Fruit fly (Drosophila melanogaster) whole organism, embryonic: ENCODE results near the gene CG15696.
A peak's percentile ranks its signal among the peaks of the same experiment; 100 is the strongest.

Experiments
- Atf-2 ChIP-seq: fragments of 200-800 bp; sonication (Bioruptor generic); optimal IDR thresholded peaks from 2 replicates; lab custom pipeline; 2016; ENCODE audit warnings: missing biosample characterization, missing genetic modification characterization
- Atf6 ChIP-seq: fragments of 200-800 bp; sonication (Bioruptor generic); IDR thresholded peaks from 2 replicates; pipeline ENCODE4 v1.3.6; 2022; ENCODE audit warnings: missing biosample characterization, missing genetic modification characterization
- Blimp-1 ChIP-seq: fragments of 200-800 bp; sonication (Bioruptor generic); optimal IDR thresholded peaks from 3 replicates; lab custom pipeline; 2018; ENCODE audit warnings: missing biosample characterization, missing genetic modification characterization, mild to moderate bottlenecking, moderate library complexity, missing genetic modification reagents
- CG11504 ChIP-seq: fragments of 200-800 bp; sonication (Bioruptor generic); optimal IDR thresholded peaks from 3 replicates; lab custom pipeline; 2019; ENCODE audit warnings: missing biosample characterization, mild to moderate bottlenecking, missing genetic modification characterization, moderate library complexity
- CG12299 ChIP-seq: fragments of 200-800 bp; sonication (Bioruptor generic); optimal IDR thresholded peaks from 2 replicates; lab custom pipeline; 2018; ENCODE audit warnings: missing biosample characterization, mild to moderate bottlenecking, missing genetic modification characterization
- CG14441 ChIP-seq: fragments of 200-800 bp; sonication (Bioruptor generic); IDR thresholded peaks from 2 replicates; pipeline ENCODE4 v1.3.6; 2022; ENCODE audit warnings: missing biosample characterization, missing genetic modification characterization
- CG15269 ChIP-seq: fragments of 200-800 bp; sonication (Bioruptor generic); optimal IDR thresholded peaks from 2 replicates; lab custom pipeline; 2018; ENCODE audit warnings: missing biosample characterization, mild to moderate bottlenecking, missing genetic modification characterization, moderate library complexity
- CG18476 ChIP-seq: fragments of 200-800 bp; sonication (Bioruptor generic); optimal IDR thresholded peaks from 2 replicates; lab custom pipeline; 2016; ENCODE audit warnings: missing biosample characterization, mild to moderate bottlenecking, missing genetic modification characterization
- CG2120 ChIP-seq: fragments of 200-800 bp; sonication (Bioruptor generic); optimal IDR thresholded peaks from 3 replicates; lab custom pipeline; 2016; ENCODE audit warnings: missing biosample characterization, missing genetic modification characterization
- CG2199 ChIP-seq: fragments of 200-800 bp; sonication (Bioruptor generic); IDR thresholded peaks from 3 replicates; pipeline ENCODE4 v1.3.6; 2022; ENCODE audit warnings: missing biosample characterization, missing genetic modification characterization
- CG2678 ChIP-seq: fragments of 200-800 bp; sonication (Bioruptor generic); optimal IDR thresholded peaks from 3 replicates; lab custom pipeline; 2019; ENCODE audit warnings: missing biosample characterization, mild to moderate bottlenecking, missing genetic modification characterization, moderate library complexity
- CG3163 ChIP-seq: fragments of 200-800 bp; sonication (Bioruptor generic); optimal IDR thresholded peaks from 3 replicates; lab custom pipeline; 2016; ENCODE audit warnings: missing biosample characterization, missing genetic modification characterization
- CG32532 ChIP-seq: fragments of 200-800 bp; sonication (Bioruptor generic); IDR thresholded peaks from 2 replicates; pipeline ENCODE4 v1.3.6; 2022; ENCODE audit warnings: missing biosample characterization, missing genetic modification characterization
- CG3407 ChIP-seq: fragments of 200-800 bp; sonication (Bioruptor generic); optimal IDR thresholded peaks from 2 replicates; lab custom pipeline; 2018; ENCODE audit warnings: missing biosample characterization, mild to moderate bottlenecking, missing genetic modification characterization
- D ChIP-seq, 2 experiments: fragments of 200-800 bp in 1 of 2; fragments of >200 bp in 1 of 2; sonication (Bioruptor generic) in 1 of 2; optimal IDR thresholded peaks; 2 replicates in 1 of 2; 3 replicates in 1 of 2; lab custom pipeline; 2017; ENCODE audit warnings: mild to moderate bottlenecking in 1 of 2, missing biosample characterization in 1 of 2, missing genetic modification characterization in 1 of 2, missing genetic modification reagents in 1 of 2
- Ets65A ChIP-seq: fragments of 200-800 bp; sonication (Bioruptor generic); peaks from one replicate; lab custom pipeline; 2016; ENCODE audit warnings: missing biosample characterization, missing genetic modification characterization
- Gug ChIP-seq: fragments of 200-800 bp; sonication (Bioruptor generic); IDR thresholded peaks from 4 replicates; pipeline ENCODE4 v1.3.6; 2022; ENCODE audit warnings: missing biosample characterization, missing genetic modification characterization
- Hsf ChIP-seq: fragments of 200-800 bp; sonication (Bioruptor generic); optimal IDR thresholded peaks from 3 replicates; lab custom pipeline; 2016; ENCODE audit warnings: missing biosample characterization, missing genetic modification characterization
- Lhr ChIP-seq: fragments of 200-800 bp; sonication (Bioruptor generic); optimal IDR thresholded peaks from 3 replicates; lab custom pipeline; 2017; ENCODE audit warnings: mild to moderate bottlenecking, missing biosample characterization, missing genetic modification reagents, missing genetic modification characterization
- Med ChIP-seq: fragments of 200-800 bp; sonication (Bioruptor generic); peaks from one replicate; lab custom pipeline; 2016; ENCODE audit warnings: missing biosample characterization, missing genetic modification characterization, mild to moderate bottlenecking, inconsistent platforms, moderate library complexity
- Mrtf ChIP-seq: fragments of 200-800 bp; sonication (Bioruptor generic); IDR thresholded peaks from 3 replicates; pipeline ENCODE4 v1.3.6; 2022; ENCODE audit warnings: missing biosample characterization, missing genetic modification characterization
- NC2α ChIP-seq: fragments of 200-800 bp; sonication (Bioruptor generic); optimal IDR thresholded peaks from 2 replicates; lab custom pipeline; 2016; ENCODE audit warnings: missing biosample characterization, missing genetic modification characterization
- NC2β ChIP-seq: fragments of 200-800 bp; sonication (Bioruptor generic); optimal IDR thresholded peaks from 2 replicates; lab custom pipeline; 2016; ENCODE audit warnings: missing biosample characterization, missing genetic modification characterization
- NfI ChIP-seq: fragments of 200-800 bp; sonication (Bioruptor generic); optimal IDR thresholded peaks from 3 replicates; lab custom pipeline; 2018; ENCODE audit warnings: missing biosample characterization, mild to moderate bottlenecking, missing genetic modification characterization, moderate library complexity
- PHDP ChIP-seq: fragments of 200-800 bp; sonication (Bioruptor generic); optimal IDR thresholded peaks from 3 replicates; lab custom pipeline; 2018; ENCODE audit warnings: missing biosample characterization, mild to moderate bottlenecking, missing genetic modification characterization, moderate library complexity
- Six4 ChIP-seq: fragments of 200-800 bp; sonication (Bioruptor generic); optimal IDR thresholded peaks from 2 replicates; lab custom pipeline; 2016; ENCODE audit warnings: missing biosample characterization, missing genetic modification characterization
- Sox102F ChIP-seq: fragments of 200-800 bp; sonication (Bioruptor generic); optimal IDR thresholded peaks from 2 replicates; lab custom pipeline; 2018; ENCODE audit warnings: missing biosample characterization, mild to moderate bottlenecking, missing genetic modification characterization, moderate library complexity
- Trl ChIP-seq, 3 experiments: fragments of >200 bp in 2 of 3; fragments of 200-800 bp in 1 of 3; sonication (Bioruptor generic) in 1 of 3; optimal IDR thresholded peaks; 2 replicates in 1 of 3; 3 replicates in 2 of 3; lab custom pipeline; 2016 to 2017; ENCODE audit warnings: missing biosample characterization in 1 of 3, missing genetic modification characterization in 1 of 3
- bsh ChIP-seq, 2 experiments: fragments of 200-800 bp; sonication (Bioruptor generic); optimal IDR thresholded peaks; 2 replicates each; lab custom pipeline; 2017 to 2018; ENCODE audit warnings: mild to moderate bottlenecking in 2 of 2, missing biosample characterization in 2 of 2, missing genetic modification characterization in 2 of 2, moderate library complexity in 1 of 2
- cg ChIP-seq: fragments of 200-800 bp; sonication (Bioruptor generic); optimal IDR thresholded peaks from 3 replicates; lab custom pipeline; 2019; ENCODE audit warnings: missing biosample characterization, mild to moderate bottlenecking, missing genetic modification characterization, moderate library complexity
- chif ChIP-seq, 2 experiments: fragments of 200-800 bp; sonication (Bioruptor generic); optimal IDR thresholded peaks; 3 replicates each; lab custom pipeline; 2016; ENCODE audit warnings: missing biosample characterization in 2 of 2, missing genetic modification characterization in 2 of 2
- ci ChIP-seq: fragments of 200-800 bp; sonication (Bioruptor generic); IDR thresholded peaks from 3 replicates; pipeline ENCODE4 v1.3.6; 2022; ENCODE audit warnings: missing biosample characterization, missing genetic modification characterization
- dimm ChIP-seq: fragments of 200-800 bp; sonication (Bioruptor generic); IDR thresholded peaks from 2 replicates; pipeline ENCODE4 v1.3.6; 2022; ENCODE audit warnings: missing biosample characterization, missing genetic modification characterization
- dmrt99B ChIP-seq: fragments of 200-800 bp; sonication (Bioruptor generic); optimal IDR thresholded peaks from 2 replicates; lab custom pipeline; 2018; ENCODE audit warnings: missing biosample characterization, mild to moderate bottlenecking, missing genetic modification characterization, moderate library complexity
- fd64A ChIP-seq: fragments of 200-800 bp; sonication (Bioruptor generic); optimal IDR thresholded peaks from 3 replicates; lab custom pipeline; 2018; ENCODE audit warnings: missing biosample characterization, mild to moderate bottlenecking, missing genetic modification characterization
- ftz-f1 ChIP-seq: fragments of 200-800 bp; sonication (Bioruptor generic); optimal IDR thresholded peaks from 2 replicates; lab custom pipeline; 2016; ENCODE audit warnings: missing biosample characterization, missing genetic modification characterization
- gsb-n ChIP-seq: fragments of 200-800 bp; sonication (Bioruptor generic); optimal IDR thresholded peaks from 3 replicates; lab custom pipeline; 2018; ENCODE audit warnings: missing biosample characterization, mild to moderate bottlenecking, missing genetic modification characterization
- lola ChIP-seq, 3 experiments: fragments of >200 bp in 2 of 3; fragments of 200-800 bp in 1 of 3; sonication (Bioruptor generic) in 1 of 3; optimal IDR thresholded peaks; 2 replicates each; lab custom pipeline; 2017 to 2019; ENCODE audit warnings: missing biosample characterization in 3 of 3, missing genetic modification characterization in 3 of 3, mild to moderate bottlenecking in 1 of 3, moderate library complexity in 1 of 3
- nmo ChIP-seq: fragments of 200-800 bp; sonication (Bioruptor generic); optimal IDR thresholded peaks from 2 replicates; lab custom pipeline; 2018; ENCODE audit warnings: missing biosample characterization, mild to moderate bottlenecking, missing genetic modification characterization, moderate library complexity
- pan ChIP-seq, 4 experiments: fragments of >200 bp in 3 of 4; fragments of 200-800 bp in 1 of 4; sonication (Bioruptor generic) in 1 of 4; optimal IDR thresholded peaks in 3 of 4; IDR thresholded peaks in 1 of 4; 2 replicates each; pipeline versions ENCODE4 v1.3.6 to Lab custom; 2017 to 2022; ENCODE audit warnings: missing biosample characterization in 2 of 4, missing genetic modification characterization in 2 of 4, mixed read lengths in 1 of 4
- prd ChIP-seq, 3 experiments: fragments of >200 bp in 2 of 3; fragments of 200-800 bp in 1 of 3; sonication (Bioruptor generic) in 1 of 3; optimal IDR thresholded peaks in 2 of 3; IDR thresholded peaks in 1 of 3; 2 replicates in 2 of 3; 3 replicates in 1 of 3; pipeline versions ENCODE4 v1.3.6 to Lab custom; 2017 to 2022; ENCODE audit warnings: missing biosample characterization in 1 of 3, missing genetic modification characterization in 1 of 3
- row ChIP-seq: fragments of 200-800 bp; sonication (Bioruptor generic); IDR thresholded peaks from 3 replicates; pipeline ENCODE4 v1.3.6; 2022; ENCODE audit warnings: missing biosample characterization, missing genetic modification characterization
- schlank ChIP-seq: fragments of 200-800 bp; sonication (Bioruptor generic); optimal IDR thresholded peaks from 2 replicates; lab custom pipeline; 2018; ENCODE audit warnings: missing biosample characterization, mild to moderate bottlenecking, missing genetic modification characterization
- slp2 ChIP-seq: fragments of 200-800 bp; sonication (Bioruptor generic); optimal IDR thresholded peaks from 2 replicates; lab custom pipeline; 2016; ENCODE audit warnings: missing biosample characterization, missing genetic modification characterization
- stc ChIP-seq: fragments of 200-800 bp; sonication (Bioruptor generic); IDR thresholded peaks from 2 replicates; pipeline ENCODE4 v1.3.6; 2022; ENCODE audit warnings: missing biosample characterization, missing genetic modification characterization
- tio ChIP-seq: fragments of 200-800 bp; sonication (Bioruptor generic); optimal IDR thresholded peaks from 2 replicates; lab custom pipeline; 2017; ENCODE audit warnings: missing biosample characterization, missing genetic modification characterization, inconsistent platforms
- tup ChIP-seq: fragments of 200-800 bp; sonication (Bioruptor generic); optimal IDR thresholded peaks from 2 replicates; lab custom pipeline; 2016; ENCODE audit warnings: missing biosample characterization, mild to moderate bottlenecking, missing genetic modification characterization, moderate library complexity
- z ChIP-seq: fragments of 200-800 bp; sonication (Bioruptor generic); IDR thresholded peaks from 3 replicates; pipeline ENCODE4 v1.3.6; 2022; ENCODE audit warnings: missing biosample characterization, missing genetic modification characterization

CG15696 gene

DNA sequence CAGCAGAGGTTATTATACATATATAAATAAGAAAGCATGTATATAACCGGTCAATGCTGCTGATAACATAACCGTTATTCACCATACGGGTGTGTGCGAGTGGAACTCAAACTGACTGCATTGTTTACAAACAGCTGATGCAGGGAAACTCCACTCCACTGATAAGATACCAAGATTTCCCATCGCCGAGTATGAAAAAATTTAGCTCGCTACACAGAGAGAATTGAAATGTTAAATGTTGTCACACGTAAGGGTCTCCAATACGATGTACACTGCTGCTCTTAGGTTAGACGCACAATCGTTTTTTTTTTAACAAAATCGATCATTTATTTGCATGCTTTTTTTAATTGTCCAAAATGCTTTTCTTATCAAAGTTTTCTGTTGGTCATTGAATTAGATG lies 13.2 kb upstream of the CG15696 start (continued):
- TF ChIP-seq tio (GFP tag; lab: Kevin White, UChicago) (peak; percentile 7), Ets65A (peak; percentile 10), gsb-n (peak; percentile 10), Gug (GFP tag; lab: Robert Waterston, UW) (no peak), Six4 (GFP tag; lab: Kevin White, UChicago) (peak; percentile 20), Lhr (GFP tag; lab: Kevin White, UChicago) (no peak), ci (GFP tag; lab: Robert Waterston, UW) (peak; percentile 62; the same call in 1 of the 3 replicates), Sox102F (GFP tag; lab: Kevin White, UChicago) (peak; percentile 61), Mrtf (GFP tag; lab: Robert Waterston, UW) (no peak), D (optimal IDR thresholded peaks at IDR 0.05; lab: Kevin White, UChicago) (no peak), D (GFP tag; optimal IDR thresholded peaks at IDR 0.05; lab: Kevin White, UChicago) (no peak), Hsf (GFP tag; lab: Kevin White, UChicago) (peak; percentile 11), dmrt99B (tag; lab: Kevin White, UChicago) (peak; percentile 49), Atf6 (GFP tag; lab: Robert Waterston, UW) (peak; percentile 32; the same call in 1 of the 2 replicates), Med (GFP tag; lab: Kevin White, UChicago) (peak; percentile 41), ftz-f1 (GFP tag; lab: Kevin White, UChicago) (no peak), NfI (GFP tag; lab: Kevin White, UChicago) (peak; percentile 29), bsh (GFP tag; optimal IDR thresholded peaks at IDR 0.05; lab: Kevin White, UChicago) (peak in 1 of 2 experiments; percentile 55), CG11504 (tag; lab: Kevin White, UChicago) (peak; percentile 48), Trl (optimal IDR thresholded peaks at IDR 0.05; lab: Kevin White, UChicago) (no peak), Trl (GFP tag; optimal IDR thresholded peaks at IDR 0.05; lab: Kevin White, UChicago) (peak; percentile 11), CG3407 (GFP tag; lab: Kevin White, UChicago) (no peak), CG32532 (GFP tag; lab: Robert Waterston, UW) (no peak), pan (optimal IDR thresholded peaks at IDR 0.05; lab: Kevin White, UChicago) (no peak), pan (GFP tag; optimal IDR thresholded peaks at IDR 0.05 in 1 of 2, IDR thresholded peaks at IDR 0.05 in 1 of 2) (peak in 1 of 2 experiments; percentile 25), Atf-2 (GFP tag; lab: Kevin White, UChicago) (peak; percentile 2), CG12299 (tag; lab: Kevin White, UChicago) (no peak), z (GFP tag; lab: Robert Waterston, UW) (peak; percentile 83), chif (GFP tag; optimal IDR thresholded peaks at IDR 0.05; lab: Kevin White, UChicago) (peak in 1 of 2 experiments; percentile 29), CG2120 (GFP tag; lab: Kevin White, UChicago) (peak; percentile 21), CG2678 (peak; percentile 2), NC2β (GFP tag; lab: Kevin White, UChicago) (no peak), fd64A (no peak), CG3163 (GFP tag; lab: Kevin White, UChicago) (no peak), prd (optimal IDR thresholded peaks at IDR 0.05; lab: Kevin White, UChicago) (no peak), prd (GFP tag; IDR thresholded peaks at IDR 0.05; lab: Robert Waterston, UW) (0 out of 3 replicates have a peak, but pooled peaks have one; percentile 23), tup (GFP tag; lab: Kevin White, UChicago) (no peak), nmo (GFP tag; lab: Kevin White, UChicago) (peak; percentile 22), NC2α (GFP tag; lab: Kevin White, UChicago) (no peak), dimm (0 out of 2 replicates have a peak, but pooled peaks have one; percentile 36), CG18476 (GFP tag; lab: Kevin White, UChicago) (no peak), cg (GFP tag; lab: Kevin White, UChicago) (no peak), CG15269 (tag; lab: Kevin White, UChicago) (peak; percentile 46), slp2 (GFP tag; lab: Kevin White, UChicago) (peak; percentile 36), CG14441 (GFP tag; lab: Robert Waterston, UW) (peak; percentile 40; the same call in 1 of the 2 replicates), CG2199 (GFP tag; lab: Robert Waterston, UW) (0 out of 3 replicates have a peak, but pooled peaks have one; percentile 15), PHDP (tag; lab: Kevin White, UChicago) (peak; percentile 39), schlank (tag; lab: Kevin White, UChicago) (no peak), lola (GFP tag; optimal IDR thresholded peaks at IDR 0.05; lab: Kevin White, UChicago) (no peak), stc (GFP tag; lab: Robert Waterston, UW) (peak; percentile 48; the same call in 1 of the 2 replicates), Blimp-1 (GFP tag; lab: Kevin White, UChicago) (peak; percentile 32), row (GFP tag; lab: Robert Waterston, UW) (peak; percentile 62)
